Fruit fly (Drosophila melanogaster): ENCODE measurements around the gene Atg4a.

Gene Atg4a

dm6 chr2L:1062473-1063363 lies 18.0 kb upstream of the Atg4a start (continued):
- TF ChIP-seq lab (GFP tag; optimal IDR thresholded peaks at IDR 0.05) (no peak), Drgx (GFP tag; IDR thresholded peaks at IDR 0.05) (no peak), CG2875 (GFP tag; optimal IDR thresholded peaks at IDR 0.05) (no peak), pho (GFP tag; optimal IDR thresholded peaks at IDR 0.05) (no peak), salm (tag; optimal IDR thresholded peaks at IDR 0.05) (no peak), CG14860 (GFP tag; IDR thresholded peaks at IDR 0.05; ENCODE audit: partially characterized antibody) (no peak), gsb-n (tag; optimal IDR thresholded peaks at IDR 0.05) (peak; percentile 20), pb (GFP tag; optimal IDR thresholded peaks at IDR 0.05) (no peak), CG1602 (GFP tag; optimal IDR thresholded peaks at IDR 0.05) (no peak), chn (GFP tag; optimal IDR thresholded peaks at IDR 0.05) (no peak), Lhr (GFP tag; optimal IDR thresholded peaks at IDR 0.05) (no peak), exex (tag; optimal IDR thresholded peaks at IDR 0.05) (no peak), CG18262 (tag; optimal IDR thresholded peaks at IDR 0.05) (peak; percentile 84), dimm (GFP tag; IDR thresholded peaks at IDR 0.05) (no peak), CG15073 (GFP tag; optimal IDR thresholded peaks at IDR 0.05) (no peak), CG9609 (GFP tag; optimal IDR thresholded peaks at IDR 0.05) (peak; percentile 22), gro (GFP tag; optimal IDR thresholded peaks at IDR 0.05) (no peak), CG11456 (GFP tag; IDR thresholded peaks at IDR 0.05) (no peak), sd (tag; optimal IDR thresholded peaks at IDR 0.05) (peak; percentile 89), CG1603 (tag; optimal IDR thresholded peaks at IDR 0.05) (peak; percentile 41), Oaz (GFP tag; IDR thresholded peaks at IDR 0.05) (no peak), corto (GFP tag; optimal IDR thresholded peaks at IDR 0.05) (peak; percentile 80), danr (GFP tag; IDR thresholded peaks at IDR 0.05) (no peak), CG4328 (GFP tag; optimal IDR thresholded peaks at IDR 0.05) (no peak), CG11695 (GFP tag; IDR thresholded peaks at IDR 0.05) (peak; percentile 39; the same call in 1 of the 3 replicates), CG13624 (GFP tag; optimal IDR thresholded peaks at IDR 0.05) (no peak), Max (GFP tag; optimal IDR thresholded peaks at IDR 0.05) (peak; percentile 30), hb (GFP tag; IDR thresholded peaks at IDR 0.05; ENCODE audit: partially characterized antibody) (no peak), Dfd (GFP tag; optimal IDR thresholded peaks at IDR 0.05) (no peak), CG18476 (GFP tag; optimal IDR thresholded peaks at IDR 0.05) (peak; percentile 11), CG5953 (GFP tag; IDR thresholded peaks at IDR 0.05) (no peak), Elba2 (GFP tag; optimal IDR thresholded peaks at IDR 0.05) (no peak), CG16863 (GFP tag; optimal IDR thresholded peaks at IDR 0.05) (peak; percentile 32), CG13775 (GFP tag; optimal IDR thresholded peaks at IDR 0.05) (peak; percentile 36), Ets65A (GFP tag) (peak; percentile 70), CG14050 (GFP tag; IDR thresholded peaks at IDR 0.05) (no peak), grau (tag; optimal IDR thresholded peaks at IDR 0.05) (peak; percentile 53), ttk (GFP tag; IDR thresholded peaks at IDR 0.05) (no peak), HHEX (GFP tag; optimal IDR thresholded peaks at IDR 0.05) (no peak), CG10321 (GFP tag; IDR thresholded peaks at IDR 0.05) (peak; percentile 49; the same call in 1 of the 2 replicates), lmd (GFP tag; IDR thresholded peaks at IDR 0.05) (no peak), Hr3 (GFP tag; optimal IDR thresholded peaks at IDR 0.05) (peak; percentile 22), CG17328 (GFP tag; IDR thresholded peaks at IDR 0.05) (peak; percentile 10; the same call in 1 of the 2 replicates), CG33213 (GFP tag; optimal IDR thresholded peaks at IDR 0.05) (no peak), CG12769 (tag; optimal IDR thresholded peaks at IDR 0.05) (no peak), CG13894 (tag; optimal IDR thresholded peaks at IDR 0.05) (no peak), D (optimal IDR thresholded peaks at IDR 0.05) (no peak), D (GFP tag; optimal IDR thresholded peaks at IDR 0.05) (peak; percentile 52), dan (GFP tag; IDR thresholded peaks at IDR 0.05) (no peak), Ptx1 (GFP tag; IDR thresholded peaks at IDR 0.05) (no peak)

Data from whole organism, embryonic.